Worm (Caenorhabditis elegans) whole organism, midembryonic: ENCODE results near the gene F28A10.4.

Source experiments
- T22C8.4 ChIP-seq: fragments of 200-800 bp; sonication (Bioruptor generic); IDR thresholded peaks from 2 replicates; pipeline ENCODE4 v1.3.6; 2022; ENCODE audit warnings: missing genetic modification characterization, missing compliant biosample characterization
- cog-1 ChIP-seq: sonication (generic microtip); optimal IDR thresholded peaks from 2 replicates; lab custom pipeline; 2016; ENCODE audit warnings: missing genetic modification characterization, missing compliant biosample characterization
- flt-1 ChIP-seq: fragments of 200-800 bp; sonication (Bioruptor generic); IDR thresholded peaks from 2 replicates; pipeline ENCODE4 v1.3.6; 2022; ENCODE audit warnings: missing genetic modification characterization, missing compliant biosample characterization
- klf-2 ChIP-seq: fragments of 200-800 bp; sonication (Bioruptor generic); conservative IDR thresholded peaks from 2 replicates; pipeline ENCODE4 v1.3.6; 2022; ENCODE audit warnings: missing genetic modification reagents, missing genetic modification characterization, missing compliant biosample characterization
- med-1 ChIP-seq: sonication (generic microtip); optimal IDR thresholded peaks from 2 replicates; lab custom pipeline; 2017; ENCODE audit warnings: missing genetic modification characterization, mild to moderate bottlenecking, missing compliant biosample characterization, antibody characterized with exemption, missing genetic modification reagents; ENCODE audit not compliant: insufficient read depth
- ref-1 ChIP-seq: fragments of 200-800 bp; sonication (Bioruptor generic); conservative IDR thresholded peaks from 2 replicates; pipeline ENCODE4 v1.3.6; 2022; ENCODE audit warnings: missing genetic modification reagents, missing genetic modification characterization, missing compliant biosample characterization
- tab-1 ChIP-seq: fragments of 200-800 bp; sonication (Bioruptor generic); IDR thresholded peaks from 2 replicates; pipeline ENCODE4 v1.3.6; 2022; ENCODE audit warnings: missing genetic modification characterization, missing compliant biosample characterization
- ztf-23 ChIP-seq: fragments of 200-800 bp; sonication (Bioruptor generic); IDR thresholded peaks from 2 replicates; pipeline ENCODE4 v1.3.6; 2022; ENCODE audit warnings: missing genetic modification reagents, missing genetic modification characterization, missing compliant biosample characterization
- ztf-29 ChIP-seq: fragments of 200-800 bp; sonication (Bioruptor generic); IDR thresholded peaks from 2 replicates; pipeline ENCODE4 v1.3.6; 2022; ENCODE audit warnings: missing genetic modification reagents, missing genetic modification characterization, missing compliant biosample characterization

F28A10.4 gene

ce11 chrII:843971-844370 lies at the start of gene F28A10.4:
TSS of gene F28A10.4 (plus strand) at chrII:844271.
- no peak for TF ChIP-seq ztf-23 (GFP tag; lab: Robert Waterston, UW)
- TF ChIP-seq med-1 (GFP tag; lab: Kevin White, UChicago), result no peak
- TF ChIP-seq T22C8.4 (GFP tag; lab: Robert Waterston, UW), result no peak
- TF ChIP-seq cog-1 (tag; lab: Kevin White, UChicago), result no peak
- TF ChIP-seq ref-1 (GFP tag; lab: Robert Waterston, UW), result no peak
- TF ChIP-seq klf-2 (GFP tag; lab: Robert Waterston, UW), result no peak
- TF ChIP-seq ztf-29, result no peak
- no peak for TF ChIP-seq flt-1
- no peak for TF ChIP-seq tab-1 (GFP tag; lab: Robert Waterston, UW)

DNA sequence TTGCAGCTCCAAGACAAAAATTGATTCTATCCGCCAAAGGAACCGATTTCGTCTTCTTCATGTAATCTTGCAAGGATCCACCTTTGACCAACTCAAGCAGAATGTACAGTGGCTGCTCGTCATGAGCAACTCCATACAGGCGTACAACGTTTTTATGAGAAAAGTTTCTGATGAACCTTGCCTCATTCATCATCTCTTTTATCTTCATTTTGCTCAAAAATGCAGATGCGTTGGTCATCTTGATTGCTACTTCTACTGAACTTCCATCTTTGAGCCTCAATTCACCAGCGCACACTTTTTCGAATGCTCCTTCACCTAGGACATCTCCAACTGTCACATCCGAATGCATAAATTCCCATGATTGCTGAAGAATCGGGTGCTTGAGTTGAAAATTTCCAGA lies 47.2 kb upstream of the F28A10.4 start:
- no peak for TF ChIP-seq tab-1 (GFP tag; lab: Robert Waterston, UW)
- TF ChIP-seq flt-1, result no peak
- no peak for TF ChIP-seq ref-1 (GFP tag; lab: Robert Waterston, UW)
- TF ChIP-seq klf-2 (GFP tag; lab: Robert Waterston, UW), result no peak
- TF ChIP-seq ztf-23 (GFP tag; lab: Robert Waterston, UW), result no peak
- TF ChIP-seq med-1 (GFP tag; lab: Kevin White, UChicago), result no peak
- no peak for TF ChIP-seq T22C8.4 (GFP tag; lab: Robert Waterston, UW)
- TF ChIP-seq cog-1 (tag; lab: Kevin White, UChicago), result no peak
- TF ChIP-seq ztf-29, result no peak

DNA sequence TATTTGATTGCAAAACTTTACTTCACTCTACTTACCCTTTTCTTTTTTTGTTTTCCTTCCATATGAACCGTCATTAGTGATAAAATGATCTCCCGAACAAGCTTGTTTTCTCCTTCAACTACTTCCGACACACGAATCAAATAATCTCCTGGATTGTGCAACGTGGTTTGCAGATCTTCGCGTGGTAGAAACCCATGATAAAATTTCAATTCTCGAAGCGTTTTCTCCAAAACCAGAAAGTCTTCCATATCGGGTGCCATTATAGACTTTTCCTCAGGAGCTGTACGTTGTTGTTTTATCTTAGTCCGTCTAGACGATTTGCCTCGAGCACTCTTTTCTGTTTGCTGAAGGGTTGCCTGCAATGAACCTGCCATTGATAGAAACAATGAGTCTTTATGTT lies 46.6 kb upstream of the F28A10.4 start:
- TF ChIP-seq cog-1 (tag; lab: Kevin White, UChicago) (no peak), ztf-23 (GFP tag; lab: Robert Waterston, UW) (no peak), ref-1 (GFP tag; lab: Robert Waterston, UW) (no peak), T22C8.4 (GFP tag; lab: Robert Waterston, UW) (no peak), klf-2 (GFP tag; lab: Robert Waterston, UW) (no peak), med-1 (GFP tag; lab: Kevin White, UChicago) (no peak), tab-1 (GFP tag; lab: Robert Waterston, UW) (no peak), flt-1 (no peak), ztf-29 (no peak)

DNA sequence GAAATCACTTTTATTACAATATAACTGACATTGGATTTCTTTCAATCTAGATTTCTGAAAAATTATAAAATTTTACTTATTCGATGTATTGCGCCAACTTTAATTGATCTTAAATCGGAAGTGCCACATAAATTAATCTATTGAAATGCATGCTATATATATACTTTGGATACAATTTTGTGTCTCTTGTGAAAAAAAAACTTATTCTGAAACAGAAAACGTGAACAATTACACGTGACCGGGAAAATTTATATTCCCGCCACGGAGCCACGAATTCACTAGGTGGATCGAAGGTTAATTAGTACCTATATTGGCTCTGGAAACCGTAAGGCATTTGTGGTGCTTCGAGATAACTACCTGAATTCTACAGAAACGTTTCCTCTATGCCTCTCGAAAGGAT lies 44.4 kb upstream of the F28A10.4 start, which contains the start of gene F46F5.14:
Gene F46F5.14 (plus strand): TSS at position 301 of the 400 bp plus-strand sequence.
- TF ChIP-seq flt-1 (no peak), ref-1 (GFP tag; lab: Robert Waterston, UW) (no peak), ztf-29 (no peak), tab-1 (GFP tag; lab: Robert Waterston, UW) (no peak), med-1 (GFP tag; lab: Kevin White, UChicago) (no peak), cog-1 (tag; lab: Kevin White, UChicago) (no peak), T22C8.4 (GFP tag; lab: Robert Waterston, UW) (no peak), ztf-23 (GFP tag; lab: Robert Waterston, UW) (no peak), klf-2 (GFP tag; lab: Robert Waterston, UW) (no peak)

ce11 chrII:803009-803408 lies 41.1 kb upstream of the F28A10.4 start, which contains the start of gene F46F5.13:
TSS of gene F46F5.13 (plus strand) at chrII:803309.
- TF ChIP-seq flt-1 (no peak), med-1 (GFP tag; lab: Kevin White, UChicago) (no peak)

ce11 chrII:808457-808856 lies 35.6 kb upstream of the F28A10.4 start, which contains the start of gene F46F5.11:
TSS of gene F46F5.11 (plus strand) at chrII:808757.
- TF ChIP-seq ztf-23 (GFP tag; lab: Robert Waterston, UW) (no peak), cog-1 (tag; lab: Kevin White, UChicago) (no peak), T22C8.4 (GFP tag; lab: Robert Waterston, UW) (no peak), ref-1 (GFP tag; lab: Robert Waterston, UW) (no peak), ztf-29 (no peak), med-1 (GFP tag; lab: Kevin White, UChicago) (no peak), klf-2 (GFP tag; lab: Robert Waterston, UW) (no peak), tab-1 (GFP tag; lab: Robert Waterston, UW) (no peak), flt-1 (no peak)

- TF ChIP-seq klf-2 (GFP tag; lab: Robert Waterston, UW), result no peak
- no peak for TF ChIP-seq T22C8.4 (GFP tag; lab: Robert Waterston, UW)
- TF ChIP-seq med-1 (GFP tag; lab: Kevin White, UChicago), result no peak
- no peak for TF ChIP-seq cog-1 (tag; lab: Kevin White, UChicago)
- TF ChIP-seq flt-1, result no peak
- TF ChIP-seq ztf-29, result no peak
- no peak for TF ChIP-seq ref-1 (GFP tag; lab: Robert Waterston, UW)
- no peak for TF ChIP-seq ztf-23 (GFP tag; lab: Robert Waterston, UW)
- no peak for TF ChIP-seq tab-1 (GFP tag; lab: Robert Waterston, UW)
Observed at ce11 chrII:812917-813316, 31.2 kb upstream of the F28A10.4 start, which contains the start of gene F46F5.5. TSS of gene F46F5.5 (minus strand) at chrII:813017.

DNA sequence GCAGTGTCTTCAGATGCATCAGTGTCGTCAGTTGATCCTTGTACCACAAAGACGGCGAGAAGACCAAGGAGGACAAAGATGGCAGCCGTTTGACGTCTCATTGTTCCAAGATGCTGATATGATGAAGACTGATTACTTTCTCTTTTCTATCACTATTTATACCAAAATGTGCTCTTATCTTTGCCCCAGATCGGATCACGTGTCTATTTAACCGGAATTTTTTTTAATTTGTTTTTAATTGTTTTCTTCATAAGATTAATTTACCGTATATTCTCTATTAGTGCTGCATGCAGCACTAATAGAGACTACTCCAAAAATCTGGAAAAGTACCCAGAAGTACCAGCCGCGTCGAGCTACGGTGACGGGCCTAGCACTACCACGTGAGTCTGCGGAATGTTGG lies 29.3 kb upstream of the F28A10.4 start, which contains the start of gene msrp-3:
Gene msrp-3 (minus strand): TSS at position 101 of the 400 bp plus-strand sequence.
- TF ChIP-seq tab-1 (GFP tag; lab: Robert Waterston, UW), result no peak
- TF ChIP-seq ref-1 (GFP tag; lab: Robert Waterston, UW), result no peak
- no peak for TF ChIP-seq med-1 (GFP tag; lab: Kevin White, UChicago)
- no peak for TF ChIP-seq flt-1

DNA sequence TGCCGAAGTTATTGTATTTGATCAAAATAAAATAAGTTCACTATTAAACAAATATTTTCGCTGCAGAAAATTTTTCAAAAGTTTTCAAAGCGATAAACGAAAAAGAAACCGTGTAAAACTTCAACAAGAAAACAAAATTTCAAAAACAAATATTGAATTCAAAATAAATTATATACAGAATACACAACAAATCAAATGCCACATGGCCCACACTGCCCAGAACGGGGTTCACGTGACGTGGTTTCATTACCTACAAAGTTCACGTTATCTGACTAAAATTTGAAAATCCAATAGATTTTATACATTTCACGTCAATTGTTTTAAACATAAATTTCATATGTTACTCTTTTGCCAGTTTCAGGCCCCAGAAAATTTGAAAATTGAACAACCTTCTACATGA lies 23.6 kb upstream of the F28A10.4 start, which contains the start of gene F46F5.7:
Gene F46F5.7 (minus strand): TSS at position 101 of the 400 bp plus-strand sequence.
- TF ChIP-seq ref-1 (GFP tag; lab: Robert Waterston, UW), result no peak
- no peak for TF ChIP-seq T22C8.4 (GFP tag; lab: Robert Waterston, UW)
- TF ChIP-seq tab-1 (GFP tag; lab: Robert Waterston, UW), result no peak
- no peak for TF ChIP-seq cog-1 (tag; lab: Kevin White, UChicago)
- no peak for TF ChIP-seq ztf-23 (GFP tag; lab: Robert Waterston, UW)
- no peak for TF ChIP-seq ztf-29
- no peak for TF ChIP-seq flt-1
- TF ChIP-seq klf-2 (GFP tag; lab: Robert Waterston, UW), result no peak
- TF ChIP-seq med-1 (GFP tag; lab: Kevin White, UChicago), result no peak
